Fruit fly (Drosophila melanogaster) whole organism, embryonic: Measurements from ENCODE around the gene pim.

Experiments
- Blimp-1 ChIP-seq: fragments of 200-800 bp; sonication (Bioruptor generic); optimal IDR thresholded peaks from 3 replicates; lab custom pipeline; 2018; ENCODE audit warnings: missing biosample characterization, missing genetic modification characterization, mild to moderate bottlenecking, moderate library complexity, missing genetic modification reagents
- CG1024 ChIP-seq: fragments of 200-800 bp; sonication (Bioruptor generic); IDR thresholded peaks from 2 replicates; pipeline ENCODE4 v1.3.6; 2022; ENCODE audit warnings: missing biosample characterization, missing genetic modification characterization
- CG10431 ChIP-seq: fragments of 200-800 bp; sonication (Bioruptor generic); optimal IDR thresholded peaks from 3 replicates; lab custom pipeline; 2018; ENCODE audit warnings: missing biosample characterization, mild to moderate bottlenecking, missing genetic modification characterization
- CG10979 ChIP-seq: fragments of 200-800 bp; sonication (Bioruptor generic); optimal IDR thresholded peaks from 2 replicates; lab custom pipeline; 2018; ENCODE audit warnings: missing biosample characterization, mild to moderate bottlenecking, missing genetic modification characterization, moderate library complexity
- CG11093 ChIP-seq: fragments of 200-800 bp; sonication (Bioruptor generic); IDR thresholded peaks from 3 replicates; pipeline ENCODE4 v1.3.6; 2022; ENCODE audit warnings: missing biosample characterization, missing genetic modification characterization
- CG11247 ChIP-seq: fragments of 200-800 bp; sonication (Bioruptor generic); IDR thresholded peaks from 2 replicates; pipeline ENCODE4 v1.3.6; 2022; ENCODE audit warnings: missing biosample characterization, missing genetic modification characterization
- CG12071 ChIP-seq: fragments of 200-800 bp; sonication (Bioruptor generic); optimal IDR thresholded peaks from 3 replicates; lab custom pipeline; 2018; ENCODE audit warnings: missing biosample characterization, mild to moderate bottlenecking, missing genetic modification characterization
- CG12942 ChIP-seq: fragments of 200-800 bp; sonication (Bioruptor generic); optimal IDR thresholded peaks from 3 replicates; lab custom pipeline; 2016; ENCODE audit warnings: missing biosample characterization, missing genetic modification characterization
- CG13123 ChIP-seq: fragments of 200-800 bp; sonication (Bioruptor generic); optimal IDR thresholded peaks from 2 replicates; lab custom pipeline; 2016; ENCODE audit warnings: missing biosample characterization, missing genetic modification characterization
- CG17361 ChIP-seq: fragments of 200-800 bp; sonication (Bioruptor generic); IDR thresholded peaks from 3 replicates; pipeline ENCODE4 v1.3.6; 2022; ENCODE audit warnings: missing biosample characterization, missing genetic modification characterization
- CG18476 ChIP-seq: fragments of 200-800 bp; sonication (Bioruptor generic); optimal IDR thresholded peaks from 2 replicates; lab custom pipeline; 2016; ENCODE audit warnings: missing biosample characterization, mild to moderate bottlenecking, missing genetic modification characterization
- CG31365 ChIP-seq: fragments of 200-800 bp; sonication (Bioruptor generic); optimal IDR thresholded peaks from 2 replicates; lab custom pipeline; 2018; ENCODE audit warnings: missing biosample characterization, mild to moderate bottlenecking, missing genetic modification characterization
- CG4424 ChIP-seq: fragments of 200-800 bp; sonication (Bioruptor generic); optimal IDR thresholded peaks from 3 replicates; lab custom pipeline; 2016; ENCODE audit warnings: missing biosample characterization, missing genetic modification characterization
- CG4617 ChIP-seq: fragments of 200-800 bp; sonication (Bioruptor generic); optimal IDR thresholded peaks from 3 replicates; lab custom pipeline; 2016; ENCODE audit warnings: missing biosample characterization, missing genetic modification characterization, borderline replicate concordance
- CG6791 ChIP-seq: fragments of 200-800 bp; sonication (Bioruptor generic); IDR thresholded peaks from 3 replicates; pipeline ENCODE4 v1.3.6; 2022; ENCODE audit warnings: missing biosample characterization, missing genetic modification characterization; ENCODE audit not compliant: partially characterized antibody
- CG6854 ChIP-seq: fragments of 200-800 bp; sonication (Bioruptor generic); optimal IDR thresholded peaks from 3 replicates; lab custom pipeline; 2017; ENCODE audit warnings: missing biosample characterization, mild to moderate bottlenecking, missing genetic modification characterization
- CG7357 ChIP-seq: fragments of 200-800 bp; sonication (Bioruptor generic); IDR thresholded peaks from 3 replicates; pipeline ENCODE4 v1.3.6; 2022; ENCODE audit warnings: missing biosample characterization, missing genetic modification characterization
- CG7987 ChIP-seq: fragments of 200-800 bp; sonication (Bioruptor generic); optimal IDR thresholded peaks from 2 replicates; lab custom pipeline; 2018; ENCODE audit warnings: missing biosample characterization, mild to moderate bottlenecking, missing genetic modification characterization, moderate library complexity
- CG8281 ChIP-seq: fragments of 200-800 bp; sonication (Bioruptor generic); optimal IDR thresholded peaks from 2 replicates; lab custom pipeline; 2018; ENCODE audit warnings: missing biosample characterization, mild to moderate bottlenecking, missing genetic modification characterization, moderate library complexity
- CG8290 ChIP-seq, 3 experiments: fragments of 200-800 bp; sonication (Bioruptor generic); optimal IDR thresholded peaks; 2 replicates each; lab custom pipeline; 2016 to 2019; ENCODE audit warnings: missing biosample characterization in 3 of 3, missing genetic modification characterization in 3 of 3, mild to moderate bottlenecking in 2 of 3, moderate library complexity in 1 of 3
- CG8388 ChIP-seq: fragments of 200-800 bp; sonication (Bioruptor generic); optimal IDR thresholded peaks from 2 replicates; lab custom pipeline; 2019; ENCODE audit warnings: missing biosample characterization, mild to moderate bottlenecking, missing genetic modification characterization, moderate library complexity
- CG8478 ChIP-seq: fragments of >200 bp; optimal IDR thresholded peaks from 2 replicates; lab custom pipeline; 2018
- CkIIα-i1 ChIP-seq: fragments of 200-800 bp; sonication (Bioruptor generic); IDR thresholded peaks from 2 replicates; pipeline ENCODE4 v1.3.6; 2022; ENCODE audit warnings: missing biosample characterization, missing genetic modification characterization
- Doc2 ChIP-seq: fragments of 200-800 bp; sonication (Bioruptor generic); IDR thresholded peaks from 2 replicates; pipeline ENCODE4 v1.3.6; 2022; ENCODE audit warnings: missing biosample characterization, missing genetic modification characterization
- Gsc ChIP-seq: fragments of 200-800 bp; sonication (Bioruptor generic); IDR thresholded peaks from 2 replicates; pipeline ENCODE4 v1.3.6; 2022; ENCODE audit warnings: missing biosample characterization, missing genetic modification characterization
- H15 ChIP-seq: fragments of 200-800 bp; sonication (Bioruptor generic); IDR thresholded peaks from 3 replicates; pipeline ENCODE4 v1.3.6; 2022; ENCODE audit warnings: missing biosample characterization, missing genetic modification characterization
- Jarid2 ChIP-seq: fragments of 200-800 bp; sonication (Bioruptor generic); optimal IDR thresholded peaks from 3 replicates; lab custom pipeline; 2017; ENCODE audit warnings: mild to moderate bottlenecking, missing biosample characterization, missing genetic modification reagents, missing genetic modification characterization
- Lpt ChIP-seq: fragments of >200 bp; optimal IDR thresholded peaks from 2 replicates; lab custom pipeline; 2018; ENCODE audit warnings: missing biosample characterization, missing genetic modification characterization
- Med ChIP-seq: fragments of 200-800 bp; sonication (Bioruptor generic); peaks from one replicate; lab custom pipeline; 2016; ENCODE audit warnings: missing biosample characterization, missing genetic modification characterization, mild to moderate bottlenecking, inconsistent platforms, moderate library complexity
- Mes4 ChIP-seq: fragments of 200-800 bp; sonication (Bioruptor generic); optimal IDR thresholded peaks from 2 replicates; lab custom pipeline; 2016; ENCODE audit warnings: missing biosample characterization, missing genetic modification characterization
- PHDP ChIP-seq: fragments of 200-800 bp; sonication (Bioruptor generic); optimal IDR thresholded peaks from 3 replicates; lab custom pipeline; 2018; ENCODE audit warnings: missing biosample characterization, mild to moderate bottlenecking, missing genetic modification characterization, moderate library complexity
- Taf1 ChIP-seq: fragments of 200-800 bp; sonication (Bioruptor generic); IDR thresholded peaks from 2 replicates; pipeline ENCODE4 v1.3.6; 2022; ENCODE audit warnings: missing biosample characterization, missing genetic modification characterization
- Xbp1 ChIP-seq: fragments of 200-800 bp; sonication (Bioruptor generic); optimal IDR thresholded peaks from 3 replicates; lab custom pipeline; 2016; ENCODE audit warnings: missing biosample characterization, mild to moderate bottlenecking, missing genetic modification characterization
- abd-A ChIP-seq: fragments of 200-800 bp; sonication (Bioruptor generic); optimal IDR thresholded peaks from 3 replicates; lab custom pipeline; 2019; ENCODE audit warnings: missing biosample characterization, mild to moderate bottlenecking, missing genetic modification characterization, moderate library complexity
- ac ChIP-seq: fragments of 200-800 bp; sonication (Bioruptor generic); optimal IDR thresholded peaks from 3 replicates; lab custom pipeline; 2017; ENCODE audit warnings: missing biosample characterization, mild to moderate bottlenecking, missing genetic modification characterization
- aop ChIP-seq: fragments of 200-800 bp; sonication (Bioruptor generic); IDR thresholded peaks from 2 replicates; pipeline ENCODE4 v1.3.6; 2022; ENCODE audit warnings: missing biosample characterization, missing genetic modification characterization
- ase ChIP-seq: fragments of 200-800 bp; sonication (Bioruptor generic); IDR thresholded peaks from 3 replicates; pipeline ENCODE4 v1.3.6; 2022; ENCODE audit warnings: missing biosample characterization, missing genetic modification characterization
- fd64A ChIP-seq: fragments of 200-800 bp; sonication (Bioruptor generic); optimal IDR thresholded peaks from 3 replicates; lab custom pipeline; 2018; ENCODE audit warnings: missing biosample characterization, mild to moderate bottlenecking, missing genetic modification characterization
- gcm ChIP-seq: fragments of 200-800 bp; sonication (Bioruptor generic); optimal IDR thresholded peaks from 2 replicates; lab custom pipeline; 2019; ENCODE audit warnings: missing biosample characterization, mild to moderate bottlenecking, missing genetic modification characterization, moderate library complexity
- gsb-n ChIP-seq: fragments of 200-800 bp; sonication (Bioruptor generic); optimal IDR thresholded peaks from 3 replicates; lab custom pipeline; 2018; ENCODE audit warnings: missing biosample characterization, mild to moderate bottlenecking, missing genetic modification characterization
- ken ChIP-seq: fragments of 200-800 bp; sonication (Bioruptor generic); IDR thresholded peaks from 3 replicates; pipeline ENCODE4 v1.3.6; 2022; ENCODE audit warnings: missing biosample characterization, missing genetic modification characterization
- knrl ChIP-seq: fragments of 200-800 bp; sonication (Bioruptor generic); IDR thresholded peaks from 3 replicates; pipeline ENCODE4 v1.3.6; 2022; ENCODE audit warnings: missing biosample characterization, missing genetic modification characterization; ENCODE audit not compliant: partially characterized antibody
- lola ChIP-seq, 3 experiments: fragments of >200 bp in 2 of 3; fragments of 200-800 bp in 1 of 3; sonication (Bioruptor generic) in 1 of 3; optimal IDR thresholded peaks; 2 replicates each; lab custom pipeline; 2017 to 2019; ENCODE audit warnings: missing biosample characterization in 3 of 3, missing genetic modification characterization in 3 of 3, mild to moderate bottlenecking in 1 of 3, moderate library complexity in 1 of 3
- org-1 ChIP-seq: fragments of 200-800 bp; sonication (Bioruptor generic); optimal IDR thresholded peaks from 2 replicates; lab custom pipeline; 2017; ENCODE audit warnings: missing biosample characterization, missing genetic modification characterization
- pita ChIP-seq: fragments of 200-800 bp; sonication (Bioruptor generic); optimal IDR thresholded peaks from 2 replicates; lab custom pipeline; 2017; ENCODE audit warnings: missing biosample characterization, mild to moderate bottlenecking, missing genetic modification characterization
- prd ChIP-seq, 3 experiments: fragments of >200 bp in 2 of 3; fragments of 200-800 bp in 1 of 3; sonication (Bioruptor generic) in 1 of 3; optimal IDR thresholded peaks in 2 of 3; IDR thresholded peaks in 1 of 3; 2 replicates in 2 of 3; 3 replicates in 1 of 3; pipeline versions ENCODE4 v1.3.6 to Lab custom; 2017 to 2022; ENCODE audit warnings: missing biosample characterization in 1 of 3, missing genetic modification characterization in 1 of 3
- ranshi ChIP-seq: fragments of 200-800 bp; sonication (Bioruptor generic); IDR thresholded peaks from 2 replicates; pipeline ENCODE4 v1.3.6; 2022; ENCODE audit warnings: missing biosample characterization, missing genetic modification characterization
- schlank ChIP-seq: fragments of 200-800 bp; sonication (Bioruptor generic); optimal IDR thresholded peaks from 2 replicates; lab custom pipeline; 2018; ENCODE audit warnings: missing biosample characterization, mild to moderate bottlenecking, missing genetic modification characterization
- ttk ChIP-seq: fragments of 200-800 bp; sonication (Bioruptor generic); IDR thresholded peaks from 2 replicates; pipeline ENCODE4 v2.1.2; 2022; ENCODE audit warnings: missing biosample characterization, missing genetic modification characterization
- vnd ChIP-seq: fragments of 200-800 bp; sonication (Bioruptor generic); IDR thresholded peaks from 3 replicates; pipeline ENCODE4 v1.3.6; 2022; ENCODE audit warnings: missing biosample characterization, missing genetic modification characterization; ENCODE audit not compliant: partially characterized antibody
- wor ChIP-seq: fragments of 200-800 bp; sonication (Bioruptor generic); IDR thresholded peaks from 2 replicates; pipeline ENCODE4 v1.3.6; 2022; ENCODE audit warnings: missing biosample characterization, missing genetic modification characterization

Gene pim

dm6 chr2L:10366525-10366924 is 3.7 kb downstream of the pim start, which contains the start of gene CG5056 (continued):
- TF ChIP-seq CG13123 (GFP tag; lab: Kevin White, UChicago) (no peak), ac (GFP tag; lab: Kevin White, UChicago) (no peak), prd (optimal IDR thresholded peaks at IDR 0.05; lab: Kevin White, UChicago) (no peak), prd (GFP tag; IDR thresholded peaks at IDR 0.05; lab: Robert Waterston, UW) (no peak; the same call in 2 of the 3 replicates), CG31365 (no peak), H15 (GFP tag; lab: Robert Waterston, UW) (no peak), CG11247 (GFP tag; lab: Robert Waterston, UW) (no peak), fd64A (GFP tag; lab: Kevin White, UChicago) (no peak), CG8388 (GFP tag; lab: Kevin White, UChicago) (no peak), ase (no peak), CG6854 (GFP tag; lab: Kevin White, UChicago) (no peak), Lpt (no peak), CG10979 (no peak), CG18476 (GFP tag; lab: Kevin White, UChicago) (no peak), CG4424 (GFP tag; lab: Kevin White, UChicago) (peak; percentile 3), CG8478 (lab: Kevin White, UChicago) (no peak), Med (GFP tag; lab: Kevin White, UChicago) (peak; percentile 78), CkIIα-i1 (GFP tag; lab: Robert Waterston, UW) (no peak), CG7357 (GFP tag; lab: Robert Waterston, UW) (no peak), schlank (tag; lab: Kevin White, UChicago) (no peak), CG17361 (GFP tag; lab: Robert Waterston, UW) (peak; percentile 54; the same call in 2 of the 3 replicates), ranshi (GFP tag; lab: Robert Waterston, UW) (no peak), gsb-n (tag; lab: Kevin White, UChicago) (no peak), Doc2 (no peak), CG4617 (GFP tag; lab: Kevin White, UChicago) (peak; percentile 94), aop (GFP tag; lab: Robert Waterston, UW) (no peak), pita (GFP tag; lab: Kevin White, UChicago) (no peak), PHDP (tag; lab: Kevin White, UChicago) (peak; percentile 18), Jarid2 (no peak), org-1 (GFP tag; lab: Kevin White, UChicago) (no peak), Gsc (GFP tag; lab: Robert Waterston, UW) (no peak), CG12942 (GFP tag; lab: Kevin White, UChicago) (no peak), CG1024 (GFP tag; lab: Robert Waterston, UW) (peak; percentile 93), Blimp-1 (GFP tag; lab: Kevin White, UChicago) (no peak), gcm (GFP tag; lab: Kevin White, UChicago) (no peak), lola (GFP tag; optimal IDR thresholded peaks at IDR 0.05; lab: Kevin White, UChicago) (no peak), CG7987 (GFP tag; lab: Kevin White, UChicago) (peak; percentile 5), Taf1 (GFP tag; lab: Robert Waterston, UW) (no peak), abd-A (tag; lab: Kevin White, UChicago) (no peak), CG8281 (no peak), knrl (GFP tag; lab: Robert Waterston, UW) (peak; percentile 39; the same call in 1 of the 3 replicates), CG6791 (GFP tag; lab: Robert Waterston, UW) (0 out of 3 replicates have a peak, but pooled peaks have one; percentile 25), vnd (GFP tag; lab: Robert Waterston, UW) (no peak), wor (GFP tag; lab: Robert Waterston, UW) (no peak), CG11093 (no peak), ken (GFP tag; lab: Robert Waterston, UW) (no peak), ttk (GFP tag; lab: Robert Waterston, UW) (no peak), CG10431 (GFP tag; lab: Kevin White, UChicago) (no peak), CG12071 (GFP tag; lab: Kevin White, UChicago) (no peak), Mes4 (no peak), Xbp1 (GFP tag; lab: Kevin White, UChicago) (peak; percentile 28), CG8290 (GFP tag; optimal IDR thresholded peaks at IDR 0.05; lab: Kevin White, UChicago) (peak; percentile 12), CG8290 (tag; optimal IDR thresholded peaks at IDR 0.05; lab: Kevin White, UChicago) (no peak)
